Fruit fly (Drosophila melanogaster) whole organism, adult: ENCODE results near the gene CG8379.

Experiments used
- CG11617 ChIP-seq: fragments of 200-800 bp; sonication (Bioruptor generic); optimal IDR thresholded peaks from 2 replicates; lab custom pipeline; 2017; ENCODE audit warnings: mild to moderate bottlenecking, missing biosample characterization, missing genetic modification reagents, missing genetic modification characterization
- CG1620 ChIP-seq: fragments of 200-800 bp; sonication (Bioruptor generic); optimal IDR thresholded peaks from 2 replicates; lab custom pipeline; 2016; ENCODE audit warnings: missing biosample characterization, missing genetic modification characterization
- CG33017 ChIP-seq: fragments of 200-800 bp; sonication (Bioruptor generic); optimal IDR thresholded peaks from 2 replicates; lab custom pipeline; 2018; ENCODE audit warnings: missing biosample characterization, mild to moderate bottlenecking, missing genetic modification characterization, moderate library complexity
- Hr96 ChIP-seq: fragments of 200-800 bp; sonication (Bioruptor generic); optimal IDR thresholded peaks from 2 replicates; lab custom pipeline; 2016; ENCODE audit warnings: missing biosample characterization, missing genetic modification characterization
- Mnt ChIP-seq: fragments of 200-800 bp; sonication (Bioruptor generic); optimal IDR thresholded peaks from 2 replicates; lab custom pipeline; 2016; ENCODE audit warnings: missing biosample characterization, mild to moderate bottlenecking, missing genetic modification characterization
- bab1 ChIP-seq: fragments of 200-800 bp; sonication (Bioruptor generic); optimal IDR thresholded peaks from 3 replicates; lab custom pipeline; 2019; ENCODE audit warnings: missing biosample characterization, mild to moderate bottlenecking, missing genetic modification characterization, moderate library complexity
- cnc ChIP-seq, 2 experiments: fragments of >200 bp; optimal IDR thresholded peaks; 2 replicates each; lab custom pipeline; 2017
- ovo ChIP-seq: fragments of 200-800 bp; sonication (Bioruptor generic); optimal IDR thresholded peaks from 2 replicates; lab custom pipeline; 2016; ENCODE audit warnings: missing biosample characterization, missing genetic modification characterization
- toe ChIP-seq: fragments of 200-800 bp; sonication (Bioruptor generic); optimal IDR thresholded peaks from 2 replicates; lab custom pipeline; 2016; ENCODE audit warnings: missing biosample characterization, missing genetic modification characterization

The CG8379 gene

dm6 chr3R:8875754-8876153, 51.5 kb downstream of the CG8379 start:
- TF ChIP-seq cnc (optimal IDR thresholded peaks at IDR 0.05; lab: Kevin White, UChicago) = no peak
- TF ChIP-seq ovo (GFP tag; lab: Kevin White, UChicago) = no peak
- TF ChIP-seq toe = no peak
- no peak for TF ChIP-seq bab1
- no peak for TF ChIP-seq CG11617 (GFP tag; lab: Kevin White, UChicago)
- no peak for TF ChIP-seq CG33017
- TF ChIP-seq Hr96 (GFP tag; lab: Kevin White, UChicago) = no peak
- TF ChIP-seq Mnt (GFP tag; lab: Kevin White, UChicago) = no peak
- TF ChIP-seq CG1620 (GFP tag; lab: Kevin White, UChicago) = no peak
